Fruit fly (Drosophila melanogaster): ENCODE data around the gene MED30.

The MED30 gene

dm6 chr3L:696404-697054 lies 42.6 kb upstream of the MED30 start:
- TF ChIP-seq vri (GFP tag; optimal IDR thresholded peaks at IDR 0.05) (no peak), CG31627 (GFP tag; optimal IDR thresholded peaks at IDR 0.05) (peak; percentile 60), cyc (GFP tag; optimal IDR thresholded peaks at IDR 0.05) (peak; percentile 72), net (GFP tag; optimal IDR thresholded peaks at IDR 0.05) (peak; percentile 91), svp (GFP tag) (peak; percentile 87), dsx (GFP tag; optimal IDR thresholded peaks at IDR 0.05; ENCODE audit: poor library complexity, severe bottlenecking) (peak; percentile 96), spab (GFP tag; optimal IDR thresholded peaks at IDR 0.05) (peak; percentile 98), Sox102F (GFP tag; optimal IDR thresholded peaks at IDR 0.05) (peak; percentile 72), Sox14 (GFP tag; optimal IDR thresholded peaks at IDR 0.05) (peak; percentile 83), fkh (GFP tag; optimal IDR thresholded peaks at IDR 0.05) (peak; percentile 64), Sox15 (GFP tag; optimal IDR thresholded peaks at IDR 0.05) (peak; percentile 83), CG4318 (GFP tag; optimal IDR thresholded peaks at IDR 0.05) (no peak), CG7368 (GFP tag; optimal IDR thresholded peaks at IDR 0.05) (peak; percentile 88), achi (GFP tag; optimal IDR thresholded peaks at IDR 0.05) (peak; percentile 95), Blimp-1 (GFP tag; optimal IDR thresholded peaks at IDR 0.05) (peak; percentile 76), CG15336 (GFP tag; IDR thresholded peaks at IDR 0.05) (peak; percentile 96), Gug (GFP tag; IDR thresholded peaks at IDR 0.05) (peak; percentile 93), esn (GFP tag; optimal IDR thresholded peaks at IDR 0.05) (peak; percentile 85), CG6276 (GFP tag; optimal IDR thresholded peaks at IDR 0.05) (peak; percentile 93), fd59A (GFP tag; optimal IDR thresholded peaks at IDR 0.05) (peak; percentile 96), OdsH (GFP tag; optimal IDR thresholded peaks at IDR 0.05) (peak; percentile 92), Hr4 (GFP tag; optimal IDR thresholded peaks at IDR 0.05) (peak; percentile 89), CG34406 (GFP tag; optimal IDR thresholded peaks at IDR 0.05) (peak; percentile 93), salr (GFP tag; optimal IDR thresholded peaks at IDR 0.05) (peak; percentile 75 to 93), Hr38 (GFP tag; optimal IDR thresholded peaks at IDR 0.05) (no peak), CG9139 (GFP tag; optimal IDR thresholded peaks at IDR 0.05) (peak; percentile 97), acj6 (GFP tag; optimal IDR thresholded peaks at IDR 0.05) (peak; percentile 94), CG11294 (GFP tag; IDR thresholded peaks at IDR 0.05) (peak; percentile 94), CG6163 (GFP tag; IDR thresholded peaks at IDR 0.05) (peak; percentile 98), CG10631 (GFP tag; optimal IDR thresholded peaks at IDR 0.05) (peak; percentile 96), Ets96B (tag; optimal IDR thresholded peaks at IDR 0.05) (peak; percentile 98), Met (GFP tag; optimal IDR thresholded peaks at IDR 0.05) (no peak), dac (GFP tag; optimal IDR thresholded peaks at IDR 0.05) (peak; percentile 81), Ets21C (GFP tag; optimal IDR thresholded peaks at IDR 0.05) (peak; percentile 42), Eip78C (GFP tag) (peak; percentile 98), CG16779 (tag; optimal IDR thresholded peaks at IDR 0.05) (peak; percentile 94), Smox (GFP tag; optimal IDR thresholded peaks at IDR 0.05) (peak; percentile 71), CG8319 (GFP tag; optimal IDR thresholded peaks at IDR 0.05) (peak; percentile 89), CG8119 (GFP tag; IDR thresholded peaks at IDR 0.05) (peak; percentile 97), CG1621 (tag; optimal IDR thresholded peaks at IDR 0.05) (peak; percentile 95), fd85E (GFP tag; optimal IDR thresholded peaks at IDR 0.05) (peak; percentile 78), Eip93F (GFP tag; optimal IDR thresholded peaks at IDR 0.05) (peak; percentile 69), CG6854 (GFP tag; optimal IDR thresholded peaks at IDR 0.05) (peak; percentile 90), CG3919 (GFP tag; optimal IDR thresholded peaks at IDR 0.05) (peak; percentile 93), topi (GFP tag; optimal IDR thresholded peaks at IDR 0.05) (peak; percentile 83), Eip75B (GFP tag; optimal IDR thresholded peaks at IDR 0.05) (peak; percentile 89), CG6808 (GFP tag; optimal IDR thresholded peaks at IDR 0.05) (peak; percentile 97), CG11762 (GFP tag; optimal IDR thresholded peaks at IDR 0.05; ENCODE audit: insufficient read depth) (peak; percentile 88), eg (GFP tag; IDR thresholded peaks at IDR 0.05) (peak; percentile 96), CG10669 (GFP tag; optimal IDR thresholded peaks at IDR 0.05) (peak; percentile 97), CG8632 (GFP tag; optimal IDR thresholded peaks at IDR 0.05) (peak; percentile 93)

Measured in whole organism, prepupa.